Worm (Caenorhabditis elegans) whole organism, L3 larva: Measurements from ENCODE around the gene K08H2.5.

ENCODE experiments used
- R02D3.7 ChIP-seq: fragments of 150-350 bp; optimal IDR thresholded peaks from 2 replicates; lab custom pipeline; 2014; ENCODE audit warnings: missing biosample characterization, missing genetic modification characterization
- ZK546.5 ChIP-seq: sonication (generic microtip); optimal IDR thresholded peaks from 2 replicates; lab custom pipeline; 2017; ENCODE audit warnings: missing biosample characterization, missing genetic modification characterization
- aly-2 ChIP-seq: fragments of 150-350 bp; optimal IDR thresholded peaks from 2 replicates; lab custom pipeline; 2014; ENCODE audit warnings: missing biosample characterization, missing genetic modification characterization
- ama-1 ChIP-seq: fragments of 150-350 bp; optimal IDR thresholded peaks from 2 replicates; lab custom pipeline; 2018
- ceh-16 ChIP-seq: sonication (generic microtip); optimal IDR thresholded peaks from 2 replicates; lab custom pipeline; 2017; ENCODE audit warnings: missing biosample characterization, missing genetic modification characterization
- ceh-28 ChIP-seq: fragments of 150-350 bp; optimal IDR thresholded peaks from 2 replicates; lab custom pipeline; 2014; ENCODE audit warnings: missing biosample characterization, missing genetic modification reagents, missing genetic modification characterization
- ceh-82 ChIP-seq: fragments of 150-350 bp; optimal IDR thresholded peaks from 2 replicates; lab custom pipeline; 2014; ENCODE audit warnings: missing biosample characterization, missing genetic modification characterization
- ceh-9 ChIP-seq: sonication (generic microtip); optimal IDR thresholded peaks from 2 replicates; lab custom pipeline; 2018; ENCODE audit warnings: missing biosample characterization, missing genetic modification characterization
- daf-12 ChIP-seq: fragments of 150-350 bp; optimal IDR thresholded peaks from 2 replicates; lab custom pipeline; 2014; ENCODE audit warnings: missing biosample characterization, missing genetic modification reagents, missing genetic modification characterization
- egl-27 ChIP-seq: sonication (generic microtip); optimal IDR thresholded peaks from 4 replicates; lab custom pipeline; 2017; ENCODE audit warnings: missing biosample characterization, missing genetic modification reagents, missing genetic modification characterization
- egl-5 ChIP-seq: fragments of 150-350 bp; optimal IDR thresholded peaks from 2 replicates; lab custom pipeline; 2017; ENCODE audit warnings: missing biosample characterization, missing genetic modification reagents, missing genetic modification characterization, inconsistent platforms
- elt-1 ChIP-seq: fragments of 150-350 bp; optimal IDR thresholded peaks from 2 replicates; lab custom pipeline; 2014; ENCODE audit warnings: missing biosample characterization, missing genetic modification characterization
- elt-2 ChIP-seq: sonication (generic microtip); optimal IDR thresholded peaks from 2 replicates; lab custom pipeline; 2016; ENCODE audit warnings: missing genetic modification reagents, mild to moderate bottlenecking, missing genetic modification characterization, missing compliant biosample characterization
- elt-3 ChIP-seq, 3 experiments: fragments of 150-350 bp in 1 of 3; sonication (generic microtip) in 2 of 3; optimal IDR thresholded peaks; 2 replicates in 2 of 3; 4 replicates in 1 of 3; lab custom pipeline; 2014 to 2017; ENCODE audit warnings: missing biosample characterization in 3 of 3, missing genetic modification characterization in 3 of 3
- eor-1 ChIP-seq, 2 experiments: fragments of 150-350 bp; optimal IDR thresholded peaks; 2 replicates each; lab custom pipeline; 2014 to 2018; ENCODE audit warnings: missing biosample characterization in 2 of 2, missing genetic modification characterization in 2 of 2
- fkh-10 ChIP-seq: sonication (generic microtip); optimal IDR thresholded peaks from 2 replicates; lab custom pipeline; 2017; ENCODE audit warnings: missing biosample characterization, missing genetic modification reagents, missing genetic modification characterization
- fkh-2 ChIP-seq: fragments of 150-350 bp; optimal IDR thresholded peaks from 2 replicates; lab custom pipeline; 2014; ENCODE audit warnings: missing biosample characterization, missing genetic modification reagents, missing genetic modification characterization
- fos-1 ChIP-seq: fragments of 150-350 bp; optimal IDR thresholded peaks from 2 replicates; lab custom pipeline; 2014; ENCODE audit warnings: missing biosample characterization, missing genetic modification characterization
- hmg-11 ChIP-seq: sonication (generic microtip); optimal IDR thresholded peaks from 2 replicates; lab custom pipeline; 2016; ENCODE audit warnings: missing genetic modification characterization, missing compliant biosample characterization
- jun-1 ChIP-seq: fragments of 150-350 bp; optimal IDR thresholded peaks from 2 replicates; lab custom pipeline; 2014; ENCODE audit warnings: missing biosample characterization, missing genetic modification reagents, missing genetic modification characterization
- lin-15B ChIP-seq: fragments of 150-350 bp; optimal IDR thresholded peaks from 2 replicates; lab custom pipeline; 2014; ENCODE audit warnings: missing biosample characterization, missing genetic modification characterization
- lin-39 ChIP-seq: fragments of 150-350 bp; optimal IDR thresholded peaks from 2 replicates; lab custom pipeline; 2018; ENCODE audit warnings: missing biosample characterization, missing genetic modification reagents, missing genetic modification characterization
- lsy-12 ChIP-seq: sonication (generic microtip); optimal IDR thresholded peaks from 2 replicates; lab custom pipeline; 2016; ENCODE audit warnings: mild to moderate bottlenecking, missing genetic modification characterization, missing compliant biosample characterization
- mdl-1 ChIP-seq: fragments of 150-350 bp; optimal IDR thresholded peaks from 2 replicates; lab custom pipeline; 2014; ENCODE audit warnings: missing biosample characterization, missing genetic modification characterization
- mml-1 ChIP-seq: fragments of 150-350 bp; sonication (generic microtip); optimal IDR thresholded peaks from 3 replicates; lab custom pipeline; 2014; ENCODE audit warnings: missing biosample characterization, missing genetic modification characterization
- nfya-1 ChIP-seq: sonication (generic microtip); optimal IDR thresholded peaks from 2 replicates; lab custom pipeline; 2017; ENCODE audit warnings: missing genetic modification characterization, mild to moderate bottlenecking, missing compliant biosample characterization, antibody characterized with exemption, moderate library complexity; ENCODE audit not compliant: insufficient read depth
- nhr-11 ChIP-seq: fragments of 150-350 bp; optimal IDR thresholded peaks from 2 replicates; lab custom pipeline; 2014; ENCODE audit warnings: missing biosample characterization, missing genetic modification characterization
- nhr-12 ChIP-seq: fragments of 150-350 bp; optimal IDR thresholded peaks from 2 replicates; lab custom pipeline; 2014; ENCODE audit warnings: missing biosample characterization, missing genetic modification characterization
- nhr-23 ChIP-seq: fragments of 150-350 bp; optimal IDR thresholded peaks from 2 replicates; lab custom pipeline; 2014; ENCODE audit warnings: missing biosample characterization, missing genetic modification reagents, missing genetic modification characterization
- nhr-237 ChIP-seq: fragments of 150-350 bp; optimal IDR thresholded peaks from 2 replicates; lab custom pipeline; 2014; ENCODE audit warnings: missing biosample characterization, missing genetic modification characterization
- nhr-25 ChIP-seq: sonication (generic microtip); optimal IDR thresholded peaks from 2 replicates; lab custom pipeline; 2017; ENCODE audit warnings: missing biosample characterization, missing genetic modification characterization
- nhr-28 ChIP-seq: fragments of 150-350 bp; optimal IDR thresholded peaks from 2 replicates; lab custom pipeline; 2014; ENCODE audit warnings: missing biosample characterization, missing genetic modification characterization
- nhr-43 ChIP-seq: sonication (generic microtip); optimal IDR thresholded peaks from 2 replicates; lab custom pipeline; 2016; ENCODE audit warnings: mild to moderate bottlenecking, missing genetic modification characterization, missing compliant biosample characterization; ENCODE audit not compliant: poor library complexity, severe bottlenecking
- nhr-67 ChIP-seq: fragments of 150-350 bp; optimal IDR thresholded peaks from 2 replicates; lab custom pipeline; 2014; ENCODE audit warnings: missing biosample characterization, missing genetic modification characterization
- nhr-76 ChIP-seq: fragments of 150-350 bp; sonication (generic microtip); optimal IDR thresholded peaks from 5 replicates; lab custom pipeline; 2014; ENCODE audit warnings: missing biosample characterization, missing genetic modification characterization
- nhr-77 ChIP-seq: fragments of 150-350 bp; optimal IDR thresholded peaks from 2 replicates; lab custom pipeline; 2014; ENCODE audit warnings: missing biosample characterization, missing genetic modification characterization
- pha-4 ChIP-seq: fragments of 150-350 bp; optimal IDR thresholded peaks from 2 replicates; lab custom pipeline; 2014; ENCODE audit warnings: missing biosample characterization, missing genetic modification reagents, missing genetic modification characterization
- pqm-1 ChIP-seq: fragments of 150-350 bp; optimal IDR thresholded peaks from 2 replicates; lab custom pipeline; 2017; ENCODE audit warnings: missing biosample characterization, missing genetic modification characterization, inconsistent platforms
- sea-2 ChIP-seq: fragments of 150-350 bp; sonication (generic microtip); optimal IDR thresholded peaks from 4 replicates; lab custom pipeline; 2014; ENCODE audit warnings: missing biosample characterization, missing genetic modification reagents, missing genetic modification characterization
- skn-1 ChIP-seq: fragments of 150-350 bp; optimal IDR thresholded peaks from 2 replicates; lab custom pipeline; 2014; ENCODE audit warnings: missing biosample characterization, missing genetic modification characterization
- snpc-4 ChIP-seq: fragments of 150-350 bp; optimal IDR thresholded peaks from 2 replicates; lab custom pipeline; 2014; ENCODE audit warnings: missing biosample characterization, missing genetic modification characterization
- tbx-2 ChIP-seq: sonication (generic microtip); optimal IDR thresholded peaks from 2 replicates; lab custom pipeline; 2016; ENCODE audit warnings: mild to moderate bottlenecking, missing genetic modification characterization, missing compliant biosample characterization
- unc-39 ChIP-seq: sonication (generic microtip); optimal IDR thresholded peaks from 4 replicates; lab custom pipeline; 2017; ENCODE audit warnings: missing biosample characterization, missing genetic modification characterization
- unc-62 ChIP-seq: fragments of 150-350 bp; sonication (generic microtip); optimal IDR thresholded peaks from 4 replicates; lab custom pipeline; 2014; ENCODE audit warnings: missing biosample characterization, missing genetic modification reagents, missing genetic modification characterization
- zag-1 ChIP-seq: fragments of 150-350 bp; optimal IDR thresholded peaks from 2 replicates; lab custom pipeline; 2014; ENCODE audit warnings: missing biosample characterization, missing genetic modification characterization
- ztf-11 ChIP-seq: fragments of 150-350 bp; optimal IDR thresholded peaks from 2 replicates; lab custom pipeline; 2014; ENCODE audit warnings: missing biosample characterization, missing genetic modification characterization
- ztf-4 ChIP-seq: fragments of 150-350 bp; optimal IDR thresholded peaks from 2 replicates; lab custom pipeline; 2014; ENCODE audit warnings: missing biosample characterization, missing genetic modification characterization

K08H2.5 gene

DNA sequence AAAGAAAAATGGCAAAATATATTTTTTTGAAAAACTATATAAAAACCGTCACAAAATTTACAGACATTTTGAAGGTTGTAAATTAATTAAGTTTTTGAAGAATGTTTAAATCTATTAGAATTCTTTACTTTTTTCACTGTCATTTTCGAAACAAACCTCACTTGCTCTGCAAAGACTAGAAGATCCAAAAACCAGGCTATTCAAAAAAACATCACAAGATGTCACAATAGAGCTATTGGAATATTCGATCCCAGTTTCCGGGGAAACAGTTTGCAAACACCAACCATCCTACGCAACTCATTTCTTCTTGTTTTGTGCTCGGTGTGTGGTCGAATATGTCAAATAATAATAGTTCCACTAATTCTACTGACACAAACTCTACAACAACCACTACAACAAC is 25.3 kb downstream of the K08H2.5 start, which contains the start of gene R12H7.4:
Gene R12H7.4 (plus strand): TSS at position 301 of the 400 bp plus-strand sequence.
- no peak for TF ChIP-seq elt-2 (tag; lab: Kevin White, UChicago)

- TF ChIP-seq nhr-28 (tag; lab: Kevin White, UChicago) (no peak), eor-1 (tag; optimal IDR thresholded peaks at IDR 0.05; lab: Kevin White, UChicago) (no peak), elt-2 (tag; lab: Kevin White, UChicago) (no peak)
- TF ChIP-seq, all 47 proteins: peak for 0
Measured at ce11 chrX:13212528-13212927, 29.6 kb downstream of the K08H2.5 start.

DNA sequence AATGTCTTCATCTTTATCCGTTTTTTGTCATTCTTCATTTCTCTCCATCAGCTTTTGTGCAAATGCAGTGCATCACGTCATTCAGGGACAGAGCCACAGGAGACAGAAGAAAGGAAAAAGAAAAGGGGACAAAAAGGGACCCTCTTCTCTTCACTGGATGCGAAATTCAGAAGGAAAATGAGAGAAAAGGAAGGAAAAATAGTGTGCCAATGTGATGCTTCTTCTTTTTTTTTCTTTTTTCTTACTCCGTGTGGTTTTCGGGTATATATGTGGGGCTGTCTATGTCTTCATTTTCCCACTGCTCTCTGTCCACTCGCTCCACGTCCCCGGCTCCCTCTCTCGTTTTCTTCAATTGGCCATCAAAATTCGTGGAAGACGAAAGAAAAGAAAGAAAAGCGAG is 31.7 kb downstream of the K08H2.5 start:
- TF ChIP-seq egl-5 (tag; lab: Kevin White, UChicago) (no peak), lsy-12 (no peak), nfya-1 (tag; lab: Kevin White, UChicago) (peak; percentile 73), ztf-4 (tag; lab: Kevin White, UChicago) (no peak), hmg-11 (tag; lab: Kevin White, UChicago) (peak; percentile 63), eor-1 (tag; optimal IDR thresholded peaks at IDR 0.05; lab: Kevin White, UChicago) (no peak), fos-1 (tag; lab: Kevin White, UChicago) (no peak), R02D3.7 (tag; lab: Kevin White, UChicago) (no peak), lin-15B (tag; lab: Kevin White, UChicago) (no peak), nhr-76 (no peak), nhr-67 (tag; lab: Kevin White, UChicago) (no peak), nhr-77 (tag; lab: Kevin White, UChicago) (no peak), ceh-28 (tag; lab: Kevin White, UChicago) (no peak), skn-1 (tag; lab: Kevin White, UChicago) (no peak), aly-2 (no peak), nhr-43 (tag; lab: Kevin White, UChicago) (no peak), lin-39 (tag; lab: Kevin White, UChicago) (peak; percentile 44), mml-1 (no peak), jun-1 (tag; lab: Kevin White, UChicago) (no peak), fkh-2 (tag; lab: Kevin White, UChicago) (no peak), nhr-23 (tag; lab: Kevin White, UChicago) (no peak), ceh-16 (tag; lab: Kevin White, UChicago) (no peak), nhr-237 (tag; lab: Kevin White, UChicago) (no peak), nhr-28 (tag; lab: Kevin White, UChicago) (no peak), snpc-4 (tag; lab: Kevin White, UChicago) (no peak), daf-12 (tag; lab: Kevin White, UChicago) (no peak), nhr-25 (tag; lab: Kevin White, UChicago) (no peak), ztf-11 (tag; lab: Kevin White, UChicago) (no peak), tbx-2 (no peak), unc-39 (no peak), ZK546.5 (tag; lab: Kevin White, UChicago) (no peak), sea-2 (no peak), nhr-11 (tag; lab: Kevin White, UChicago) (peak; percentile 16), nhr-12 (tag; lab: Kevin White, UChicago) (no peak), pqm-1 (tag; lab: Kevin White, UChicago) (no peak), egl-27 (tag; lab: Kevin White, UChicago) (no peak), elt-3 (tag; optimal IDR thresholded peaks at IDR 0.05; lab: Kevin White, UChicago) (no peak), unc-62 (GFP tag; lab: Kevin White, UChicago) (peak; percentile 21), fkh-10 (GFP tag; lab: Kevin White, UChicago) (peak; percentile 74), ama-1 (lab: Kevin White, UChicago) (no peak), ceh-82 (tag; lab: Kevin White, UChicago) (no peak), elt-2 (tag; lab: Kevin White, UChicago) (no peak), mdl-1 (tag; lab: Kevin White, UChicago) (no peak), pha-4 (tag; lab: Kevin White, UChicago) (no peak), elt-1 (tag; lab: Kevin White, UChicago) (no peak), ceh-9 (no peak), zag-1 (tag; lab: Kevin White, UChicago) (no peak)
